Worm (Caenorhabditis elegans) whole organism, young adult: ENCODE results near the gene far-3.
A peak's percentile ranks its signal among the peaks of the same experiment; 100 is the strongest.

Experiments
- B0019.2 ChIP-seq: fragments of 200-800 bp; sonication (Bioruptor generic); conservative IDR thresholded peaks from 2 replicates; pipeline ENCODE4 v1.3.6; 2022; ENCODE audit warnings: missing genetic modification reagents, missing genetic modification characterization, missing compliant biosample characterization
- B0261.1 ChIP-seq: sonication (generic microtip); optimal IDR thresholded peaks from 2 replicates; lab custom pipeline; 2016; ENCODE audit warnings: mild to moderate bottlenecking, missing genetic modification characterization, moderate library complexity, missing compliant biosample characterization
- C06A6.2 ChIP-seq: fragments of 200-800 bp; sonication (Bioruptor generic); conservative IDR thresholded peaks from 2 replicates; pipeline ENCODE4 v1.3.6; 2022; ENCODE audit warnings: missing genetic modification characterization, missing compliant biosample characterization
- F22D6.2 ChIP-seq: sonication (generic microtip); optimal IDR thresholded peaks from 2 replicates; lab custom pipeline; 2016; ENCODE audit warnings: mild to moderate bottlenecking, missing genetic modification characterization, missing compliant biosample characterization
- F55B11.4 ChIP-seq: sonication (generic microtip); optimal IDR thresholded peaks from 2 replicates; lab custom pipeline; 2016; ENCODE audit warnings: missing compliant biosample characterization, missing genetic modification characterization, borderline replicate concordance; ENCODE audit not compliant: insufficient read depth
- F57A8.1 ChIP-seq: fragments of 200-800 bp; sonication (Bioruptor generic); optimal IDR thresholded peaks from 2 replicates; lab custom pipeline; 2018; ENCODE audit warnings: mild to moderate bottlenecking, missing genetic modification characterization, moderate library complexity, missing compliant biosample characterization
- K11D2.4 ChIP-seq: fragments of 200-800 bp; sonication (Bioruptor generic); IDR thresholded peaks from 2 replicates; pipeline ENCODE4 v1.3.6; 2022; ENCODE audit warnings: missing genetic modification reagents, missing genetic modification characterization, missing compliant biosample characterization
- K12H6.12 ChIP-seq: fragments of 200-800 bp; sonication (Bioruptor generic); optimal IDR thresholded peaks from 2 replicates; lab custom pipeline; 2018; ENCODE audit warnings: mild to moderate bottlenecking, missing genetic modification characterization, missing compliant biosample characterization
- T07F8.4 ChIP-seq: sonication (generic microtip); optimal IDR thresholded peaks from 2 replicates; lab custom pipeline; 2016; ENCODE audit warnings: mild to moderate bottlenecking, missing genetic modification characterization, moderate library complexity, missing compliant biosample characterization
- T26A5.8 ChIP-seq: sonication (generic microtip); optimal IDR thresholded peaks from 2 replicates; lab custom pipeline; 2016; ENCODE audit warnings: missing genetic modification characterization, missing compliant biosample characterization
- Y56A3A.18 ChIP-seq: fragments of 200-800 bp; sonication (Bioruptor generic); IDR thresholded peaks from 2 replicates; pipeline ENCODE4 v1.3.6; 2022; ENCODE audit warnings: missing genetic modification reagents, missing genetic modification characterization, missing compliant biosample characterization
- Y67H2A.10 ChIP-seq: fragments of 200-800 bp; sonication (Bioruptor generic); conservative IDR thresholded peaks from 2 replicates; pipeline ENCODE4 v1.3.6; 2022; ENCODE audit warnings: missing genetic modification reagents, missing genetic modification characterization, missing compliant biosample characterization
- aptf-2 ChIP-seq: fragments of 200-800 bp; sonication (Bioruptor generic); conservative IDR thresholded peaks from 2 replicates; pipeline ENCODE4 v1.3.6; 2022; ENCODE audit warnings: missing genetic modification reagents, missing genetic modification characterization, missing compliant biosample characterization
- cebp-2 ChIP-seq: fragments of 200-800 bp; sonication (Bioruptor generic); IDR thresholded peaks from 2 replicates; pipeline ENCODE4 v1.3.6; 2022; ENCODE audit warnings: missing genetic modification characterization, missing compliant biosample characterization
- ceh-100 ChIP-seq: fragments of 200-800 bp; sonication (Bioruptor generic); IDR thresholded peaks from 2 replicates; pipeline ENCODE4 v1.3.6; 2022; ENCODE audit warnings: missing genetic modification reagents, missing genetic modification characterization, missing compliant biosample characterization
- ceh-40 ChIP-seq: fragments of 200-800 bp; sonication (Bioruptor generic); IDR thresholded peaks from 2 replicates; pipeline ENCODE4 v1.3.6; 2022; ENCODE audit warnings: missing genetic modification characterization, missing compliant biosample characterization
- ceh-58 ChIP-seq: fragments of 200-800 bp; sonication (Bioruptor generic); IDR thresholded peaks from 2 replicates; pipeline ENCODE4 v1.3.6; 2022; ENCODE audit warnings: missing genetic modification characterization, missing compliant biosample characterization
- chd-7 ChIP-seq: sonication (generic microtip); optimal IDR thresholded peaks from 2 replicates; lab custom pipeline; 2016; ENCODE audit warnings: mild to moderate bottlenecking, missing genetic modification characterization, moderate library complexity, missing compliant biosample characterization
- dox-1 ChIP-seq: fragments of 200-800 bp; sonication (Bioruptor generic); IDR thresholded peaks from 2 replicates; pipeline ENCODE4 v1.3.6; 2022; ENCODE audit warnings: missing genetic modification reagents, missing genetic modification characterization, missing compliant biosample characterization
- egl-18 ChIP-seq: fragments of 200-800 bp; sonication (Bioruptor generic); IDR thresholded peaks from 2 replicates; pipeline ENCODE4 v1.3.6; 2022; ENCODE audit warnings: missing genetic modification reagents, missing genetic modification characterization, missing compliant biosample characterization
- ets-4 ChIP-seq: fragments of 200-800 bp; sonication (Bioruptor generic); optimal IDR thresholded peaks from 2 replicates; lab custom pipeline; 2018; ENCODE audit warnings: mild to moderate bottlenecking, missing genetic modification characterization, missing compliant biosample characterization
- fkh-3 ChIP-seq: sonication (generic microtip); optimal IDR thresholded peaks from 2 replicates; lab custom pipeline; 2016; ENCODE audit warnings: mild to moderate bottlenecking, missing genetic modification characterization, missing compliant biosample characterization
- gei-17 ChIP-seq: fragments of 200-800 bp; sonication (Bioruptor generic); optimal IDR thresholded peaks from 2 replicates; lab custom pipeline; 2018; ENCODE audit warnings: mild to moderate bottlenecking, missing genetic modification characterization, missing compliant biosample characterization
- hlh-12 ChIP-seq: sonication (generic microtip); optimal IDR thresholded peaks from 2 replicates; lab custom pipeline; 2016; ENCODE audit warnings: missing genetic modification characterization, missing compliant biosample characterization
- hrde-1 ChIP-seq: sonication (generic microtip); optimal IDR thresholded peaks from 2 replicates; lab custom pipeline; 2016; ENCODE audit warnings: missing genetic modification characterization, mild to moderate bottlenecking, missing compliant biosample characterization, moderate library complexity, missing genotype, missing genetic modification reagents, borderline replicate concordance
- hsf-1 ChIP-seq: fragments of 200-800 bp; sonication (Bioruptor generic); IDR thresholded peaks from 2 replicates; pipeline ENCODE4 v1.3.6; 2022; ENCODE audit warnings: missing genetic modification reagents, missing genetic modification characterization, missing compliant biosample characterization
- lag-1 ChIP-seq: fragments of 200-800 bp; sonication (Bioruptor generic); IDR thresholded peaks from 2 replicates; pipeline ENCODE4 v1.3.6; 2022; ENCODE audit warnings: missing genetic modification reagents, missing genetic modification characterization, missing compliant biosample characterization
- let-526 ChIP-seq: fragments of 200-800 bp; sonication (Bioruptor generic); IDR thresholded peaks from 2 replicates; pipeline ENCODE4 v1.3.6; 2022; ENCODE audit warnings: missing genetic modification reagents, missing genetic modification characterization, missing compliant biosample characterization
- lin-26 ChIP-seq: fragments of 200-800 bp; sonication (Bioruptor generic); IDR thresholded peaks from 2 replicates; pipeline ENCODE4 v1.3.6; 2022; ENCODE audit warnings: missing genetic modification reagents, missing genetic modification characterization, missing compliant biosample characterization
- lin-40 ChIP-seq: sonication (generic microtip); optimal IDR thresholded peaks from 2 replicates; lab custom pipeline; 2016; ENCODE audit warnings: missing genetic modification characterization, mild to moderate bottlenecking, missing compliant biosample characterization, missing genotype, missing genetic modification reagents
- madf-3 ChIP-seq: fragments of 200-800 bp; sonication (Bioruptor generic); IDR thresholded peaks from 2 replicates; pipeline ENCODE4 v1.3.6; 2022; ENCODE audit warnings: missing genetic modification reagents, missing genetic modification characterization, missing compliant biosample characterization
- madf-8 ChIP-seq: fragments of 200-800 bp; sonication (Bioruptor generic); conservative IDR thresholded peaks from 2 replicates; pipeline ENCODE4 v1.3.6; 2022; ENCODE audit warnings: missing genetic modification reagents, missing genetic modification characterization, missing compliant biosample characterization
- mes-4 ChIP-seq: sonication (generic microtip); optimal IDR thresholded peaks from 2 replicates; lab custom pipeline; 2016; ENCODE audit warnings: missing genotype, missing genetic modification characterization, missing compliant biosample characterization
- nfya-1 ChIP-seq: sonication (generic microtip); optimal IDR thresholded peaks from 2 replicates; lab custom pipeline; 2017; ENCODE audit warnings: antibody characterized with exemption, missing compliant biosample characterization, missing genetic modification characterization, borderline replicate concordance; ENCODE audit not compliant: insufficient read depth
- nfya-2 ChIP-seq: fragments of 200-800 bp; sonication (Bioruptor generic); IDR thresholded peaks from 2 replicates; pipeline ENCODE4 v1.3.6; 2022; ENCODE audit warnings: missing genetic modification reagents, missing genetic modification characterization, missing compliant biosample characterization
- nfyb-1 ChIP-seq: fragments of 200-800 bp; sonication (Bioruptor generic); IDR thresholded peaks from 2 replicates; pipeline ENCODE4 v1.3.6; 2022; ENCODE audit warnings: missing genetic modification reagents, missing genetic modification characterization, missing compliant biosample characterization
- nhr-27 ChIP-seq: fragments of 200-800 bp; sonication (Bioruptor generic); optimal IDR thresholded peaks from 2 replicates; lab custom pipeline; 2018; ENCODE audit warnings: mild to moderate bottlenecking, missing genetic modification characterization, moderate library complexity, missing compliant biosample characterization
- rpc-1 ChIP-seq, 2 experiments: fragments of 150-350 bp in 1 of 2; sonication (generic microtip) in 1 of 2; optimal IDR thresholded peaks; 2 replicates each; lab custom pipeline; 2014 to 2018; ENCODE audit warnings: missing biosample characterization in 1 of 2, missing genetic modification characterization in 1 of 2, missing genetic modification reagents in 1 of 2, missing genotype in 1 of 2
- somi-1 ChIP-seq: fragments of 200-800 bp; sonication (Bioruptor generic); optimal IDR thresholded peaks from 2 replicates; lab custom pipeline; 2018; ENCODE audit warnings: mild to moderate bottlenecking, missing genetic modification characterization, missing compliant biosample characterization
- tbp1 ChIP-seq: fragments of 200-800 bp; sonication (Bioruptor generic); optimal IDR thresholded peaks from 2 replicates; lab custom pipeline; 2018; ENCODE audit warnings: mild to moderate bottlenecking, missing genetic modification characterization, missing compliant biosample characterization
- tbx-9 ChIP-seq: sonication (generic microtip); optimal IDR thresholded peaks from 2 replicates; lab custom pipeline; 2016; ENCODE audit warnings: borderline replicate concordance, missing genetic modification characterization, inconsistent platforms, missing compliant biosample characterization
- unc-130 ChIP-seq: sonication (generic microtip); optimal IDR thresholded peaks from 2 replicates; lab custom pipeline; 2016; ENCODE audit warnings: missing genetic modification reagents, missing genetic modification characterization, missing compliant biosample characterization
- zfh-2 ChIP-seq: fragments of 200-800 bp; sonication (Bioruptor generic); conservative IDR thresholded peaks from 2 replicates; pipeline ENCODE4 v1.3.6; 2022; ENCODE audit warnings: missing genetic modification reagents, missing genetic modification characterization, missing compliant biosample characterization
- ztf-18 ChIP-seq: sonication (generic microtip); optimal IDR thresholded peaks from 2 replicates; lab custom pipeline; 2016; ENCODE audit warnings: missing genotype, mild to moderate bottlenecking, missing genetic modification characterization, missing compliant biosample characterization
- ztf-26 ChIP-seq: sonication (generic microtip); optimal IDR thresholded peaks from 2 replicates; lab custom pipeline; 2017; ENCODE audit warnings: missing genetic modification characterization, missing compliant biosample characterization

far-3 gene

ce11 chrV:13003378-13003777 lies 6.1 kb upstream of the far-3 start (continued):
- peak; percentile 67 for TF ChIP-seq mes-4 (tag; lab: Kevin White, UChicago)
- peak; percentile 72; the same call in 1 of the 2 replicates for TF ChIP-seq dox-1 (GFP tag; lab: Robert Waterston, UW)
- peak; percentile 68 for TF ChIP-seq T07F8.4
- TF ChIP-seq fkh-3 (tag; lab: Kevin White, UChicago) = peak; percentile 71
- peak; percentile 63 for TF ChIP-seq hrde-1
- no peak for TF ChIP-seq K11D2.4 (GFP tag; lab: Robert Waterston, UW)
- TF ChIP-seq B0019.2 (GFP tag; lab: Robert Waterston, UW) = no peak
- peak; percentile 27 for TF ChIP-seq unc-130 (GFP tag; lab: Kevin White, UChicago)
- TF ChIP-seq F55B11.4 (tag; lab: Kevin White, UChicago) = no peak
- TF ChIP-seq ztf-26 (tag; lab: Kevin White, UChicago) = peak; percentile 51
- TF ChIP-seq ets-4 (GFP tag; lab: Kevin White, UChicago) = no peak
- TF ChIP-seq lin-40 (tag; lab: Kevin White, UChicago) = peak; percentile 76
- peak; percentile 79 for TF ChIP-seq chd-7 (tag; lab: Kevin White, UChicago)
- 0 out of 2 replicates have a peak, but pooled peaks have one; percentile 44 for TF ChIP-seq let-526 (GFP tag; lab: Robert Waterston, UW)
- no peak for TF ChIP-seq gei-17 (GFP tag; lab: Kevin White, UChicago)
- peak; percentile 2 for TF ChIP-seq hlh-12
- 0 out of 2 replicates have a peak, but pooled peaks have one; percentile 36 for TF ChIP-seq zfh-2
- TF ChIP-seq egl-18 = no peak
- no peak for TF ChIP-seq nfya-2 (GFP tag; lab: Robert Waterston, UW)
- TF ChIP-seq T26A5.8 (tag; lab: Kevin White, UChicago) = no peak
- TF ChIP-seq lag-1 (GFP tag; lab: Robert Waterston, UW) = no peak
- no peak for TF ChIP-seq F22D6.2 (tag; lab: Kevin White, UChicago)
- TF ChIP-seq somi-1 = peak; percentile 46
- TF ChIP-seq rpc-1 (optimal IDR thresholded peaks at IDR 0.05; lab: Kevin White, UChicago) = peak; percentile 90
- peak; percentile 77 for TF ChIP-seq rpc-1 (tag; optimal IDR thresholded peaks at IDR 0.05; lab: Kevin White, UChicago)
- peak; percentile 83; the same call in 1 of the 2 replicates for TF ChIP-seq cebp-2
- TF ChIP-seq nfyb-1 = peak; percentile 85
- peak; percentile 87 for TF ChIP-seq B0261.1
- no peak for TF ChIP-seq nfya-1
- TF ChIP-seq C06A6.2 (GFP tag; lab: Robert Waterston, UW) = no peak
- peak; percentile 58 for TF ChIP-seq K12H6.12
- TF ChIP-seq madf-8 (GFP tag; lab: Robert Waterston, UW) = no peak
- TF ChIP-seq ceh-58 (GFP tag; lab: Robert Waterston, UW) = no peak
- TF ChIP-seq ztf-18 (tag; lab: Kevin White, UChicago) = peak; percentile 62
- no peak for TF ChIP-seq madf-3 (GFP tag; lab: Robert Waterston, UW)
- TF ChIP-seq tbx-9 (tag; lab: Kevin White, UChicago) = no peak
- peak; percentile 90 for TF ChIP-seq tbp1 (GFP tag; lab: Kevin White, UChicago)
- no peak for TF ChIP-seq aptf-2 (GFP tag; lab: Robert Waterston, UW)
- peak; percentile 87 for TF ChIP-seq lin-26 (GFP tag; lab: Robert Waterston, UW)
- TF ChIP-seq F57A8.1 = peak; percentile 38
- no peak for TF ChIP-seq nhr-27 (tag; lab: Kevin White, UChicago)
- TF ChIP-seq Y56A3A.18 = peak; percentile 39; the same call in 1 of the 2 replicates
- peak; percentile 68 for TF ChIP-seq ceh-100 (GFP tag; lab: Robert Waterston, UW)
- peak; percentile 18; the same call in 1 of the 2 replicates for TF ChIP-seq ceh-40
- TF ChIP-seq hsf-1 (GFP tag; lab: Robert Waterston, UW) = no peak
- TF ChIP-seq Y67H2A.10 = no peak
